Fruit fly (Drosophila melanogaster) whole organism: ENCODE results near the gene CG9733.

Source experiments
- EcR ChIP-seq, 2 experiments: fragments of >200 bp; optimal IDR thresholded peaks; 2 replicates each; lab custom pipeline; 2017; ENCODE audit warnings: missing biosample characterization in 2 of 2, missing genetic modification characterization in 2 of 2, missing genetic modification reagents in 2 of 2
- pan ChIP-seq: fragments of >200 bp; optimal IDR thresholded peaks from 2 replicates; lab custom pipeline; 2017
- usp ChIP-seq: fragments of >200 bp; optimal IDR thresholded peaks from 2 replicates; lab custom pipeline; 2017; ENCODE audit warnings: missing biosample characterization, missing genetic modification characterization, mixed read lengths

DNA sequence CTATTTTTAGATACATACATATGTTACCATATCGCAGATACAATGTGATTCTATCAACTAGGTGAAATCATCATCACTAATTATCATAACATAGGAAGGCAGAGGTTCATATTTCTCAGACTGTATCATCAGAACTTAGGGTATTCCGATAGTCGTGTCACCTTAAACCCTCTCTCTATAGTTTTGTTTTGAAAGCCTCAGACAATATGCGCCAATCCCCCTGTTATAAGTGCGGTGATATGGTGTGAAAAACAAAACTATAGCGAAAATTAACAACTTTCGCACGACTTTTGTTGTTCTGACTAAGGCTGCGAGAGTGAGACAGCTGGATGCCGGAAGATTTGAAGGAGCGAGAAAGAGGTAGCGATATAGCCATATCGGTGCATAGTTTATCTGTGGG is 36.0 kb upstream of the CG9733 start:
- no peak for TF ChIP-seq usp (GFP tag; lab: Kevin White, UChicago)
- TF ChIP-seq EcR (GFP tag; optimal IDR thresholded peaks at IDR 0.05; lab: Kevin White, UChicago) = no peak
- TF ChIP-seq pan (lab: Kevin White, UChicago) = no peak
